Worm (Caenorhabditis elegans): ENCODE data around the gene srx-3.

Gene srx-3

DNA sequence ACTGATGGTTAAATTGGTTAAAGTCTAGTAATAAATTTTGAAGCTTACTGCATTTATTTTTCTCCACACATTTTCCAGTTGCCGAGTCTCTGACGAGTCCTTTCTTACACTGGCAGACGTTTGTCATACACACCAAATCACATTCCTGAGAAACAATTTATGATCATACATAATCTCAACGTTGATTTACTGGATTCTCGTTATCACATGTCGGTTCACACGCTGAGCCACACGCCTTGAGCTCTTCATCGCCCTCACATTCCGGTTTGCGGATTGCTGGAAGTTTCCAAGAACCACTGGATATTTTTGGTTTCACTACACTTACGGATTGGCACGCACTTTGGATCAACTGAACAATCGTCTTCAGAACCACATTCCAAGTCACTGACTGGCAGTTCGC, 50.3 kb downstream of the srx-3 start:
- TF ChIP-seq C06A6.2 (GFP tag; conservative IDR thresholded peaks at IDR 0.05) (no peak), Y67H2A.10 (GFP tag; conservative IDR thresholded peaks at IDR 0.05) (no peak), athp-1 (tag; optimal IDR thresholded peaks at IDR 0.05) (no peak), cebp-2 (GFP tag; IDR thresholded peaks at IDR 0.05) (no peak), F49E8.2 (tag; optimal IDR thresholded peaks at IDR 0.05; ENCODE audit: insufficient read depth) (no peak), nfyb-1 (GFP tag; IDR thresholded peaks at IDR 0.05) (no peak), rpc-1 (optimal IDR thresholded peaks at IDR 0.05) (no peak), rpc-1 (tag; optimal IDR thresholded peaks at IDR 0.05) (no peak), lag-1 (GFP tag; IDR thresholded peaks at IDR 0.05) (no peak), somi-1 (GFP tag; optimal IDR thresholded peaks at IDR 0.05) (no peak), tlf-1 (GFP tag; optimal IDR thresholded peaks at IDR 0.05) (no peak), ztf-22 (GFP tag; optimal IDR thresholded peaks at IDR 0.05) (no peak), dpl-1 (GFP tag; optimal IDR thresholded peaks at IDR 0.05) (no peak), B0019.2 (GFP tag; conservative IDR thresholded peaks at IDR 0.05) (no peak), F33H1.4 (GFP tag; IDR thresholded peaks at IDR 0.05) (no peak), die-1 (tag; optimal IDR thresholded peaks at IDR 0.05) (no peak), hlh-26 (GFP tag; conservative IDR thresholded peaks at IDR 0.05) (no peak), sdz-38 (tag; optimal IDR thresholded peaks at IDR 0.05) (no peak), F22D6.2 (tag; optimal IDR thresholded peaks at IDR 0.05) (no peak), ceh-91 (GFP tag; IDR thresholded peaks at IDR 0.05) (no peak), D2030.7 (GFP tag; IDR thresholded peaks at IDR 0.05) (no peak)

DNA sequence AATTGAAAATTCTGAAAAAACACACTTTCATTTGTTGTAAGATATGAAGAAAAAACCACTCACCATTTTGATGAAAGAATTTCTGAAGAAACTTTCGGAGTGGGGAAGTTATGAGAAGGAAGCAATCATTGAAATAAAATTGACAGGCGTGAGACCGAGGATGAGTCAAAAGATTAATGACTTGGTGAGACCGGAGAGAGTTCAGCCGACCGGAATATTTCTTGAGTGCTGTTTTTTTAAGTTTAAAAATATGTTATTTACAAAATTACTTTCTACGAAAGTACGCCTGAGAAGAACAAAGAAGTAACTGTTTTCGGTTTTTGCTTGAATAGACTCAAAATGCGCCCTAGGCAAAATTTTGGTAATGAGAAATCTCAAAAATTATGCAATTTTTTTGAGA, 50.9 kb downstream of the srx-3 start, which contains the start of gene C25E10.10:
C25E10.10 (minus strand) TSS at position 101 of the 400 bp plus-strand sequence.
- no peak for TF ChIP-seq Y53G8AR.9 (GFP tag; conservative IDR thresholded peaks at IDR 0.05)
- no peak for TF ChIP-seq K11D2.4 (GFP tag; IDR thresholded peaks at IDR 0.05)
- no peak for TF ChIP-seq rec-8 (tag; optimal IDR thresholded peaks at IDR 0.05)
- no peak for TF ChIP-seq unc-62 (GFP tag; optimal IDR thresholded peaks at IDR 0.05)
- TF ChIP-seq B0019.2 (GFP tag; conservative IDR thresholded peaks at IDR 0.05), result no peak
- no peak for TF ChIP-seq F22D6.2 (tag; optimal IDR thresholded peaks at IDR 0.05)
- no peak for TF ChIP-seq ekl-4 (GFP tag; IDR thresholded peaks at IDR 0.05)
- TF ChIP-seq aptf-3 (GFP tag; IDR thresholded peaks at IDR 0.05), result no peak
